Fruit fly (Drosophila melanogaster) whole organism, embryonic: ENCODE measurements around the gene CG42835.

ENCODE experiments used
- Sry-β ChIP-seq: fragments of 200-800 bp; sonication (Bioruptor generic); optimal IDR thresholded peaks from 2 replicates; lab custom pipeline; 2018; ENCODE audit warnings: missing biosample characterization, mild to moderate bottlenecking, missing genetic modification characterization, moderate library complexity
- al ChIP-seq: fragments of 200-800 bp; sonication (Bioruptor generic); IDR thresholded peaks from 2 replicates; pipeline ENCODE4 v1.3.6; 2022; ENCODE audit warnings: missing biosample characterization, missing genetic modification characterization
- cad ChIP-seq: fragments of >200 bp; optimal IDR thresholded peaks from 2 replicates; lab custom pipeline; 2017; ENCODE audit warnings: missing biosample characterization, missing genetic modification characterization
- ham ChIP-seq: fragments of 200-800 bp; sonication (Bioruptor generic); IDR thresholded peaks from 2 replicates; pipeline ENCODE4 v1.3.6; 2022; ENCODE audit warnings: missing biosample characterization, missing genetic modification characterization
- tap ChIP-seq: fragments of 200-800 bp; optimal IDR thresholded peaks from 3 replicates; lab custom pipeline; 2019; ENCODE audit warnings: missing biosample characterization, mild to moderate bottlenecking, missing genetic modification characterization, moderate library complexity

DNA sequence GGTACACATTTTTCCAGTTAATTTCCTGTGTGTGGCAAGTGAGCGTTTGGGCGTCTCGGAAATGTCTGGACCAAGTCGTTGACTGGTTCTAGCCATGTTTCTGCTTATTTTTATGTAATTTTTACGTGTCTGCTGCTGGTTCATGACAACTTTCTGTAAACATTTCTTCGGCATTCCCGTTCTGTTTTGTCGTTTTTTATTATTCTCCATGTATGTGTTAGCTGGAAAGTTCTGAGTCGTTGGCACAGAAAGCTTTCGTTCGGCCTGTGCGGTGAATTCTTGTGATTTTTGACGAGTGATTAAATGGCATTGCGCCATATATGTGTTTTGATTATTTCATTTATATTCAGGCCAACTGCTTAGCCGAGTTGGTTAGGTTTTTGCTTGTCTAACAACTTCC is 5.8 kb downstream of the CG42835 start:
- TF ChIP-seq cad (GFP tag; lab: Kevin White, UChicago) (no peak), ham (GFP tag; lab: Robert Waterston, UW) (no peak), Sry-β (GFP tag; lab: Kevin White, UChicago) (no peak), tap (tag; lab: Kevin White, UChicago) (no peak), al (GFP tag; lab: Robert Waterston, UW) (no peak)
